Fruit fly (Drosophila melanogaster) Kc167 (cell line): ENCODE measurements around the gene CG15012.

ENCODE experiments used
- h ChIP-seq: fragments of >200 bp; optimal IDR thresholded peaks from 3 replicates; lab custom pipeline; 2018; ENCODE audit warnings: missing external identifiers
- insv ChIP-seq: fragments of >200 bp; optimal IDR thresholded peaks from 3 replicates; lab custom pipeline; 2018; ENCODE audit warnings: missing external identifiers
- psq ChIP-seq: fragments of >200 bp; optimal IDR thresholded peaks from 2 replicates; lab custom pipeline; 2017; ENCODE audit warnings: missing external identifiers

DNA sequence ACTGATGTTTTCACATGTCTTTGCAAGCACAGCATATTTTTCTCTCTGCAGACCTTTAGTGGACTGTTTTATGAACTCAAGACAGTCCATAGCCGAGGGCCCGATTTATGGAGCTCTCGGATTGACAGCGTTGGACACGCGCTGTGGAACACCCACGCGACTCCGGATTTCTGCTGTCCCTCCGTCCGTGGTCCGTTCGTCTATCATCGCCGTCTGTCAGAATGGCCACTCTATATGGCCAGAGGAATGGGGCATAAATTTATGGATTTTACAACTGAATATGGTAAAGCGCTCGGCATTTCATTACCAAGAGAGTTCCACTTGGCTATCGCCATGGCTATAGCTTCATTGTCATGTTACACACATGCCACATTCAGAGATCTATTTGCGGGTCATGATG is 36.0 kb upstream of the CG15012 start:
- TF ChIP-seq psq (lab: Kevin White, UChicago) = no peak
- TF ChIP-seq h (lab: Kevin White, UChicago) = no peak
- no peak for TF ChIP-seq insv (lab: Kevin White, UChicago)
